Worm (Caenorhabditis elegans): ENCODE measurements around the gene C02B10.4.

The C02B10.4 gene

ce11 chrIV:5111533-5111932 is 20.1 kb downstream of the C02B10.4 start, which contains the start of gene AC7.3:
Gene AC7.3 (plus strand): TSS chrIV:5111833.
- TF ChIP-seq madf-5 (GFP tag; IDR thresholded peaks at IDR 0.05), result no peak
- no peak for TF ChIP-seq nhr-25 (tag; optimal IDR thresholded peaks at IDR 0.05; ENCODE audit: borderline replicate concordance, insufficient read depth)
- TF ChIP-seq F37D6.2 (tag; optimal IDR thresholded peaks at IDR 0.05), result no peak
- no peak for TF ChIP-seq nhr-102 (tag; optimal IDR thresholded peaks at IDR 0.05)
- TF ChIP-seq T26A8.4 (GFP tag; IDR thresholded peaks at IDR 0.05), result no peak
- TF ChIP-seq nhr-6 (tag; optimal IDR thresholded peaks at IDR 0.05), result no peak
- TF ChIP-seq egl-27 (tag; optimal IDR thresholded peaks at IDR 0.05), result no peak
- no peak for TF ChIP-seq mdl-1 (tag; optimal IDR thresholded peaks at IDR 0.05)
- TF ChIP-seq sdz-12 (GFP tag; optimal IDR thresholded peaks at IDR 0.05), result no peak
- TF ChIP-seq T20F7.1 (GFP tag; optimal IDR thresholded peaks at IDR 0.05), result no peak
- TF ChIP-seq ceh-44 (GFP tag; IDR thresholded peaks at IDR 0.05), result no peak
- no peak for TF ChIP-seq ceh-20 (GFP tag; IDR thresholded peaks at IDR 0.05)
- TF ChIP-seq daf-16 (GFP tag; optimal IDR thresholded peaks at IDR 0.05), result no peak
- no peak for TF ChIP-seq daf-16 (tag; optimal IDR thresholded peaks at IDR 0.05)
- TF ChIP-seq unc-39 (tag; optimal IDR thresholded peaks at IDR 0.05), result no peak
- TF ChIP-seq ces-1 (GFP tag; optimal IDR thresholded peaks at IDR 0.05), result no peak
- TF ChIP-seq nhr-76 (tag; optimal IDR thresholded peaks at IDR 0.05), result no peak
- TF ChIP-seq zag-1 (tag; optimal IDR thresholded peaks at IDR 0.05), result no peak

DNA sequence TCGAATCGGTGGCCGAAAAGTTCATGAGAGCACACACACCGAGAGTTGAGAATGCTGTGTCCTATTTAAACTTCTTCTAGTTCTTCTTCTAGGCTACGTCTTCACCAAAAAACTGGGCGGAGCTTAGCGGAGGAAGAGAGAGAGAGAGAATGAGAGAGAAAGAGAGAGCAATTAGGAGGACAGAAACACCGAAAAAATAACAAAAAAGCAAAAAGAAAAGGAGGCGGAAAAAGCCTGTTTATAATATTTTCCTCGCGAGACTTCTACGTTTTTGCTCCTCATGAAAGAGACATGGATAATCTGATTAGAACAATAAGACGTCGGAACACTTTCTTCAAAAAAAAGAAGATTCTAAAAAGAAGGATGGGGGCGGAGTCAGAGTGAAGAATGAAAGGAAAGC is 30.6 kb downstream of the C02B10.4 start, which contains the start of gene tkr-3:
Gene tkr-3 (minus strand): TSS at position 101 of the 400 bp plus-strand sequence.
- TF ChIP-seq madf-5 (GFP tag; IDR thresholded peaks at IDR 0.05) (0 out of 4 replicates have a peak, but pooled peaks of 1 of the 2 experiments have one; percentile 48), dmd-8 (GFP tag; IDR thresholded peaks at IDR 0.05) (no peak)

DNA sequence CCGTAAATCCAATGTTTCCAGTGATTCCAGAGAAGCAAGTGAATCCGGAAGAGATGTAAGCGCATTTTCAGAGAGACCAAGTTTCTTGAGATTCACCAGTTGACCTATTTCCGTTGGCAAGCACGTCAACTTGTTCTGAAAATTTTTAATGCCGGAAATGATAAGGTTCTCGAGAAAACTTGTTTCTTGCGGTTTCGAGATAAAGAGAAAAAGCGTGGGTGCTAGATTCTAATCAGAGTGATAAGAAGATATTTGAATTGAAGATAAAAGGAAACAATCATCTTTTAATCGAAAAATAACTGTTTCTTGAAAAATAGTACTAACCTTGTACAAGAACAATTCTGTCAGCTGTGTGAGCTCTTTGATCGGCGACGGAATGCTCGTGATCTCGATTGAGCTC is 40.4 kb downstream of the C02B10.4 start:
- no peak for TF ChIP-seq F26F4.8 (GFP tag; conservative IDR thresholded peaks at IDR 0.05)
- no peak for TF ChIP-seq attf-4 (tag; optimal IDR thresholded peaks at IDR 0.05)
- no peak for TF ChIP-seq snpc-4 (tag; optimal IDR thresholded peaks at IDR 0.05)
- TF ChIP-seq mdt-29 (GFP tag; IDR thresholded peaks at IDR 0.05), result no peak
- no peak for TF ChIP-seq mxl-2 (GFP tag; conservative IDR thresholded peaks at IDR 0.05)
- TF ChIP-seq gei-8 (GFP tag; optimal IDR thresholded peaks at IDR 0.05), result no peak
- no peak for TF ChIP-seq spr-3 (GFP tag; optimal IDR thresholded peaks at IDR 0.05)
- TF ChIP-seq mdl-1 (tag; optimal IDR thresholded peaks at IDR 0.05), result no peak
- TF ChIP-seq ceh-32 (tag; optimal IDR thresholded peaks at IDR 0.05; ENCODE audit: poor library complexity), result no peak

DNA sequence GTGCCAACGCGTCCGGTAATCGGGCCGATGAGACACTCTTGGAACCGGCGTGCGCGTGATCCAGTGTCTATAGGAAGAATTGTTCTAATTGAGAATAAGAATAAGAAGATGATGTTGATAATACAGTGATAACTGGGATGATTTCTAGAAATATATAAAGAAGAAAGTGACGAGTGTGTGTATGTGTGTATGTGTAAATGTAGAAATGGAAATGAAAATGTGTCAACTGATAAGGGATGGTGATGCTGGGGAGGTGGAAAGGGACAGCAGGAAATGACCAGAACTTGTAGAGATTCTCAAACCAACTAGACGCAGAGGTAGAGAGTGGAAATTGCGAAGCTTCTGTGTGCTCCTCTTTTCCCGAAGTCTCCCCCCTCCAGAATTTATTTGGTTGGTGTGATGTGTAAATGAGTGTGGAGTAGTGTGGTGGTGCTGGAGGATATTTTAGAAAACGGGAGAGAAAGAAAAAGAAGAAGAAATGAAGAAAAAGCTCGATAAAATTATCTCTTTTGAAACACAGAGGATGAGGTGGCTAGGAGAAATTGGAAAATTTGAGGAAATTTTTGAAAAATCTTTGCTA is 42.5 kb downstream of the C02B10.4 start:
- peak; percentile 54 for TF ChIP-seq mxl-3 (GFP tag; optimal IDR thresholded peaks at IDR 0.05)
- TF ChIP-seq nhr-28 (tag; optimal IDR thresholded peaks at IDR 0.05), result peak; percentile 69
- TF ChIP-seq dve-1 (tag; optimal IDR thresholded peaks at IDR 0.05; ENCODE audit: insufficient read depth), result peak; percentile 29
- TF ChIP-seq hlh-11 (tag; optimal IDR thresholded peaks at IDR 0.05), result peak; percentile 62
- no peak for TF ChIP-seq lim-7 (GFP tag; IDR thresholded peaks at IDR 0.05)
- peak; percentile 81 for TF ChIP-seq aha-1 (tag)
- TF ChIP-seq nhr-77 (tag; optimal IDR thresholded peaks at IDR 0.05), result peak; percentile 47
- TF ChIP-seq egl-27 (tag; optimal IDR thresholded peaks at IDR 0.05), result no peak
- TF ChIP-seq dmd-6 (GFP tag; IDR thresholded peaks at IDR 0.05), result peak; percentile 34; the same call in 1 of the 2 replicates
- no peak for TF ChIP-seq php-3 (GFP tag; IDR thresholded peaks at IDR 0.05)
- TF ChIP-seq nhr-11 (tag; optimal IDR thresholded peaks at IDR 0.05), result peak; percentile 6
- no peak for TF ChIP-seq nhr-111 (GFP tag; optimal IDR thresholded peaks at IDR 0.05)
- peak; percentile 57 for TF ChIP-seq hlh-30 (tag; optimal IDR thresholded peaks at IDR 0.05; ENCODE audit: insufficient read depth)
- TF ChIP-seq lsy-2 (tag; optimal IDR thresholded peaks at IDR 0.05), result peak in 1 of 2 experiments; percentile 15
- TF ChIP-seq pqm-1 (tag; optimal IDR thresholded peaks at IDR 0.05), result peak; percentile 80
- no peak for TF ChIP-seq daf-16 (GFP tag; optimal IDR thresholded peaks at IDR 0.05)
- TF ChIP-seq daf-16 (tag; optimal IDR thresholded peaks at IDR 0.05), result peak; percentile 61
- TF ChIP-seq hif-1 (tag; optimal IDR thresholded peaks at IDR 0.05), result peak in 1 of 2 experiments; percentile 37
- TF ChIP-seq fkh-10 (GFP tag; optimal IDR thresholded peaks at IDR 0.05), result no peak
